Worm (Caenorhabditis elegans) whole organism, midembryonic: ENCODE results near the gene ZK1055.6.

Source experiments
- T22C8.4 ChIP-seq: fragments of 200-800 bp; sonication (Bioruptor generic); IDR thresholded peaks from 2 replicates; pipeline ENCODE4 v1.3.6; 2022; ENCODE audit warnings: missing genetic modification characterization, missing compliant biosample characterization
- flt-1 ChIP-seq: fragments of 200-800 bp; sonication (Bioruptor generic); IDR thresholded peaks from 2 replicates; pipeline ENCODE4 v1.3.6; 2022; ENCODE audit warnings: missing genetic modification characterization, missing compliant biosample characterization
- med-1 ChIP-seq: sonication (generic microtip); optimal IDR thresholded peaks from 2 replicates; lab custom pipeline; 2017; ENCODE audit warnings: missing genetic modification characterization, mild to moderate bottlenecking, missing compliant biosample characterization, antibody characterized with exemption, missing genetic modification reagents; ENCODE audit not compliant: insufficient read depth
- ref-1 ChIP-seq: fragments of 200-800 bp; sonication (Bioruptor generic); conservative IDR thresholded peaks from 2 replicates; pipeline ENCODE4 v1.3.6; 2022; ENCODE audit warnings: missing genetic modification reagents, missing genetic modification characterization, missing compliant biosample characterization
- tab-1 ChIP-seq: fragments of 200-800 bp; sonication (Bioruptor generic); IDR thresholded peaks from 2 replicates; pipeline ENCODE4 v1.3.6; 2022; ENCODE audit warnings: missing genetic modification characterization, missing compliant biosample characterization
- ztf-23 ChIP-seq: fragments of 200-800 bp; sonication (Bioruptor generic); IDR thresholded peaks from 2 replicates; pipeline ENCODE4 v1.3.6; 2022; ENCODE audit warnings: missing genetic modification reagents, missing genetic modification characterization, missing compliant biosample characterization

ce11 chrV:6611058-6611457, 8.7 kb upstream of the ZK1055.6 start, which contains the start of gene gon-14:
- TF ChIP-seq flt-1 (GFP tag; lab: Robert Waterston, UW): no peak
- no peak for TF ChIP-seq ref-1 (GFP tag; lab: Robert Waterston, UW)
- TF ChIP-seq tab-1 (GFP tag; lab: Robert Waterston, UW): no peak
- no peak for TF ChIP-seq T22C8.4 (GFP tag; lab: Robert Waterston, UW)
- no peak for TF ChIP-seq med-1 (GFP tag; lab: Kevin White, UChicago)
- TF ChIP-seq ztf-23 (GFP tag; lab: Robert Waterston, UW): no peak
